Worm (Caenorhabditis elegans) whole organism, L4 larva: ENCODE measurements around the gene F15H10.8.
A peak's percentile ranks its signal among the peaks of the same experiment; 100 is the strongest.

ENCODE experiments used
- F10B5.3 ChIP-seq: sonication (generic microtip); optimal IDR thresholded peaks from 2 replicates; lab custom pipeline; 2016; ENCODE audit warnings: mild to moderate bottlenecking, missing genetic modification characterization, missing compliant biosample characterization
- T26A8.4 ChIP-seq: fragments of 200-800 bp; sonication (Bioruptor generic); IDR thresholded peaks from 2 replicates; pipeline ENCODE4 v1.3.6; 2022; ENCODE audit warnings: missing genetic modification characterization, missing compliant biosample characterization
- ama-1 ChIP-seq: fragments of 150-350 bp; optimal IDR thresholded peaks from 2 replicates; lab custom pipeline; 2014; ENCODE audit warnings: inconsistent platforms, mixed read lengths
- ceh-82 ChIP-seq: sonication (generic microtip); optimal IDR thresholded peaks from 2 replicates; lab custom pipeline; 2017; ENCODE audit warnings: missing biosample characterization, missing genetic modification characterization
- dpl-1 ChIP-seq: fragments of 150-350 bp; optimal IDR thresholded peaks from 2 replicates; lab custom pipeline; 2014; ENCODE audit warnings: missing biosample characterization, missing genetic modification reagents, missing genetic modification characterization
- fos-1 ChIP-seq: fragments of 150-350 bp; optimal IDR thresholded peaks from 2 replicates; lab custom pipeline; 2014; ENCODE audit warnings: missing biosample characterization, missing genetic modification characterization
- mdl-1 ChIP-seq, 2 experiments: fragments of 150-350 bp in 1 of 2; sonication (generic microtip) in 1 of 2; optimal IDR thresholded peaks; 2 replicates each; lab custom pipeline; 2014 to 2017; ENCODE audit warnings: missing biosample characterization in 2 of 2, missing genetic modification characterization in 2 of 2
- nhr-102 ChIP-seq: sonication (generic microtip); optimal IDR thresholded peaks from 2 replicates; lab custom pipeline; 2016; ENCODE audit warnings: mild to moderate bottlenecking, missing genetic modification characterization, moderate library complexity, missing compliant biosample characterization
- nhr-6 ChIP-seq: fragments of 150-350 bp; optimal IDR thresholded peaks from 2 replicates; lab custom pipeline; 2014; ENCODE audit warnings: missing biosample characterization, missing genetic modification characterization
- snpc-4 ChIP-seq: fragments of 150-350 bp; optimal IDR thresholded peaks from 2 replicates; lab custom pipeline; 2014; ENCODE audit warnings: missing biosample characterization, missing genetic modification characterization
- vab-7 ChIP-seq: fragments of 200-800 bp; sonication (Bioruptor generic); IDR thresholded peaks from 2 replicates; pipeline ENCODE4 v1.3.6; 2022; ENCODE audit warnings: missing genetic modification reagents, missing genetic modification characterization, missing compliant biosample characterization
- zag-1 ChIP-seq: fragments of 150-350 bp; optimal IDR thresholded peaks from 2 replicates; lab custom pipeline; 2014; ENCODE audit warnings: missing biosample characterization, missing genetic modification characterization

- TF ChIP-seq ceh-82 (tag; lab: Kevin White, UChicago) (no peak), snpc-4 (tag; lab: Kevin White, UChicago) (no peak), T26A8.4 (GFP tag; lab: Robert Waterston, UW) (no peak), F10B5.3 (tag; lab: Kevin White, UChicago) (no peak), dpl-1 (GFP tag; lab: Kevin White, UChicago) (peak; percentile 94), fos-1 (tag; lab: Kevin White, UChicago) (no peak), vab-7 (GFP tag; lab: Robert Waterston, UW) (no peak), ama-1 (no peak), zag-1 (tag; lab: Kevin White, UChicago) (no peak), nhr-102 (peak; percentile 66), mdl-1 (tag; optimal IDR thresholded peaks at IDR 0.05; lab: Kevin White, UChicago) (no peak), nhr-6 (tag; lab: Kevin White, UChicago) (peak; percentile 86)
These were observed 46.9 kb downstream of the F15H10.8 start, which contains the start of gene sluh-7 for ce11 chrV:10355773-10356335.
